Worm (Caenorhabditis elegans): Measurements from ENCODE around the gene F52H3.6.

DNA sequence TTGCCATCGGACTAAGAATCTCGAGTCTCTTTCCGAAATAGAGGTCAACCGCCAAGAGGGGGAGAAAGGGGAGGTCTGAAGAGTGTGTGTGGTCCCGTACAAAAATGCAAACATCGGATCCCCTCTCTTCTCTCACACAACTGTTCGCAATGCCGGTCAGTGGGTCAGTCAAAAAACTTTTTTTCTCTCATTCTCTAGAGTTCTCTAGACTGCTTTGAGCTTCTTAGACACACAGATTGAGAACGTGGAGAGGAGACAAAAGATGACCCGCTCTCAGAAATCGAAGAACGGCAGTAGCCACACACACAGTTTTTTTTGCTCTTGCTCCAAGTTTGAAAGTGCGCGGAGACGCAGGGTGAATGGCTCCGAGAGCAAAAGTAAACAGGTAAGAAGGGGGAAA lies 47.6 kb upstream of the F52H3.6 start:
- no peak for TF ChIP-seq pqm-1 (tag; optimal IDR thresholded peaks at IDR 0.05)
- TF ChIP-seq skn-1 (tag; optimal IDR thresholded peaks at IDR 0.05) = no peak
- TF ChIP-seq zag-1 (tag; optimal IDR thresholded peaks at IDR 0.05) = no peak
- TF ChIP-seq ztf-4 (tag; optimal IDR thresholded peaks at IDR 0.05) = no peak
- TF ChIP-seq elt-3 (tag; optimal IDR thresholded peaks at IDR 0.05) = no peak
- no peak for TF ChIP-seq egl-27 (tag; optimal IDR thresholded peaks at IDR 0.05)
